Fruit fly (Drosophila melanogaster) S2 (cell line): ENCODE measurements around the gene Charon.

Source experiments
- CG8478 ChIP-seq: fragments of >200 bp; optimal IDR thresholded peaks from 2 replicates; lab custom pipeline; 2018
- CTCF ChIP-seq, 2 experiments: fragments of >200 bp; optimal IDR thresholded peaks; 2 replicates each; lab custom pipeline; 2018

The Charon gene

dm6 chr2L:1144371-1145360 lies 27.9 kb downstream of the Charon start:
- TF ChIP-seq CTCF (optimal IDR thresholded peaks at IDR 0.05; lab: Kevin White, UChicago) (no peak), CG8478 (lab: Kevin White, UChicago) (no peak)

dm6 chr2L:1143286-1143685 lies 29.3 kb downstream of the Charon start:
- TF ChIP-seq CG8478 (lab: Kevin White, UChicago) (no peak), CTCF (optimal IDR thresholded peaks at IDR 0.05; lab: Kevin White, UChicago) (no peak)

dm6 chr2L:1142730-1143281 lies 29.8 kb downstream of the Charon start, which contains the start of gene MFS3:
Gene MFS3, plus strand, starts transcription at chr2L:1143201.
- TF ChIP-seq CTCF (optimal IDR thresholded peaks at IDR 0.05; lab: Kevin White, UChicago), result peak; percentile 66 to 68
- TF ChIP-seq CG8478 (lab: Kevin White, UChicago), result no peak

- TF ChIP-seq CG8478 (lab: Kevin White, UChicago), result no peak
- TF ChIP-seq CTCF (optimal IDR thresholded peaks at IDR 0.05; lab: Kevin White, UChicago), result no peak
Measured at dm6 chr2L:1136993-1137392, 35.6 kb downstream of the Charon start.

dm6 chr2L:1135495-1135894 lies 37.1 kb downstream of the Charon start:
- TF ChIP-seq CG8478 (lab: Kevin White, UChicago) (no peak), CTCF (optimal IDR thresholded peaks at IDR 0.05; lab: Kevin White, UChicago) (no peak)

dm6 chr2L:1134011-1134743 lies 38.4 kb downstream of the Charon start, which contains the start of the genes Iris and CG4577:
Gene Iris, minus strand, starts transcription at chr2L:1134098.
Gene CG4577, plus strand, starts transcription at chr2L:1134693.
- no peak for TF ChIP-seq CG8478 (lab: Kevin White, UChicago)
- TF ChIP-seq CTCF (optimal IDR thresholded peaks at IDR 0.05; lab: Kevin White, UChicago), result no peak

dm6 chr2L:1128932-1129887 lies 43.4 kb downstream of the Charon start, which contains the start of the genes Pino and TBC1D23:
Gene Pino, minus strand, starts transcription at chr2L:1128953.
Gene TBC1D23, plus strand, starts transcription at chr2L:1129316.
- TF ChIP-seq CTCF (optimal IDR thresholded peaks at IDR 0.05; lab: Kevin White, UChicago) (no peak), CG8478 (lab: Kevin White, UChicago) (no peak)

- TF ChIP-seq CTCF (optimal IDR thresholded peaks at IDR 0.05; lab: Kevin White, UChicago), result no peak
- no peak for TF ChIP-seq CG8478 (lab: Kevin White, UChicago)
Measured at dm6 chr2L:1128344-1128931, 44.2 kb downstream of the Charon start.

- no peak for TF ChIP-seq CTCF (optimal IDR thresholded peaks at IDR 0.05; lab: Kevin White, UChicago)
- no peak for TF ChIP-seq CG8478 (lab: Kevin White, UChicago)
Measured at dm6 chr2L:1127434-1128089, 45.0 kb downstream of the Charon start.

dm6 chr2L:1126527-1126926 lies 46.1 kb downstream of the Charon start:
- TF ChIP-seq CG8478 (lab: Kevin White, UChicago) (no peak), CTCF (optimal IDR thresholded peaks at IDR 0.05; lab: Kevin White, UChicago) (no peak)

dm6 chr2L:1125437-1125836 lies 47.2 kb downstream of the Charon start:
- TF ChIP-seq CTCF (optimal IDR thresholded peaks at IDR 0.05; lab: Kevin White, UChicago), result no peak
- TF ChIP-seq CG8478 (lab: Kevin White, UChicago), result no peak

- TF ChIP-seq CTCF (optimal IDR thresholded peaks at IDR 0.05; lab: Kevin White, UChicago), result no peak
Measured at dm6 chr2L:1124265-1124664, 48.3 kb downstream of the Charon start.
